Worm (Caenorhabditis elegans): ENCODE data around the gene stdh-2.

DNA sequence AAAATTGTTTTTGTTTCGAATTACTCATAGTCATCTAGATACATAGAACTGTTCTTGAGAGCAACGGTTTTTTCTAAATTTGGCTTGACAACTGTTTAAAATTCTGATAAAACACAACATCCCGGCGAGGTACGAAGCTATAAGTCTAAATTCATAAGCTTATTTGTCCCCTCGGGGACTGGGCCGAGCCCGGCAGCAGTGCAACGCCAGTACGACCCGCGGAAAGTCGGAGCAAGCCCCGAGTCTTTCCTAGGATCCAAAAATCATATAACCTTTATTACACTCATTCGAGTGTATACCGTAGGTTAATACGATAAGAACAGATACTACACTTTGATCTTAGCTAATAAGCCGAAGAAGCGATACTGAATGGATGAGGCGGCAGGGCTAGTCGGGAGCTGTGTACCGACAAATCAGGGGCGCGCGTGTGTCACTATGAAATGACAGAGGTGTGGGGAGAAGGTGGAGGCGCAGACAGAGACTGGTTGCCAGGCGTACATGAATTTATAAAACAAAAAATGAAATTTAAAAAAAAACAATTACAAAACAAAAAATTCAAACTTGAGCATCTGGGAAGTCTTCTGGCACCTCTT, 1.5 kb downstream of the stdh-2 start:
- TF ChIP-seq ztf-11 (tag; optimal IDR thresholded peaks at IDR 0.05) (no peak), lin-13 (tag; optimal IDR thresholded peaks at IDR 0.05) (no peak), pha-4 (tag; optimal IDR thresholded peaks at IDR 0.05) (no peak), snpc-4 (tag; optimal IDR thresholded peaks at IDR 0.05) (no peak), drap-1 (GFP tag; optimal IDR thresholded peaks at IDR 0.05) (no peak), mab-5 (tag; optimal IDR thresholded peaks at IDR 0.05) (no peak), elt-3 (tag; optimal IDR thresholded peaks at IDR 0.05) (no peak), elt-1 (tag; optimal IDR thresholded peaks at IDR 0.05; ENCODE audit: borderline replicate concordance, insufficient read depth) (no peak), nhr-237 (tag; optimal IDR thresholded peaks at IDR 0.05) (no peak), lsy-2 (tag; optimal IDR thresholded peaks at IDR 0.05) (no peak), bed-3 (GFP tag; optimal IDR thresholded peaks at IDR 0.05) (no peak), unc-62 (GFP tag; optimal IDR thresholded peaks at IDR 0.05) (no peak)
